Worm (Caenorhabditis elegans): ENCODE data around the gene F53F4.2.

ce11 chrV:13556297-13556696, 33.1 kb downstream of the F53F4.2 start, which contains the start of gene C56A3.6:
- TF ChIP-seq ama-1 (optimal IDR thresholded peaks at IDR 0.05) (no peak), B0310.2 (tag; optimal IDR thresholded peaks at IDR 0.05) (no peak), tbx-11 (GFP tag; IDR thresholded peaks at IDR 0.05) (no peak), F13C5.2 (tag; optimal IDR thresholded peaks at IDR 0.05) (no peak), pes-1 (GFP tag; IDR thresholded peaks at IDR 0.05) (no peak)

Measured in whole organism, early embryonic.